Worm (Caenorhabditis elegans) whole organism, L4 larva: ENCODE measurements around the gene mut-7.

Source experiments
- F26F4.8 ChIP-seq: fragments of 200-800 bp; sonication (Bioruptor generic); conservative IDR thresholded peaks from 2 replicates; pipeline ENCODE4 v1.3.6; 2022; ENCODE audit warnings: missing genetic modification characterization, missing compliant biosample characterization
- F44E2.7 ChIP-seq: fragments of 200-800 bp; sonication (Bioruptor generic); IDR thresholded peaks from 2 replicates; pipeline ENCODE4 v2.1.2; 2022; ENCODE audit warnings: missing genetic modification characterization, missing compliant biosample characterization
- T20F7.1 ChIP-seq: fragments of 200-800 bp; sonication (Bioruptor generic); optimal IDR thresholded peaks from 2 replicates; lab custom pipeline; 2018; ENCODE audit warnings: mild to moderate bottlenecking, missing genetic modification characterization, missing compliant biosample characterization
- T26A8.4 ChIP-seq: fragments of 200-800 bp; sonication (Bioruptor generic); IDR thresholded peaks from 2 replicates; pipeline ENCODE4 v1.3.6; 2022; ENCODE audit warnings: missing genetic modification characterization, missing compliant biosample characterization
- Y5F2A.4 ChIP-seq: fragments of 200-800 bp; sonication (Bioruptor generic); optimal IDR thresholded peaks from 2 replicates; lab custom pipeline; 2018; ENCODE audit warnings: mild to moderate bottlenecking, missing genetic modification characterization, missing compliant biosample characterization
- Y75B8A.6 ChIP-seq: fragments of 200-800 bp; sonication (Bioruptor generic); IDR thresholded peaks from 2 replicates; pipeline ENCODE4 v1.3.6; 2022; ENCODE audit warnings: missing genetic modification reagents, missing genetic modification characterization, missing compliant biosample characterization
- ZK337.2 ChIP-seq: fragments of 200-800 bp; sonication (Bioruptor generic); IDR thresholded peaks from 2 replicates; pipeline ENCODE4 v1.3.6; 2022; ENCODE audit warnings: missing genetic modification reagents, missing genetic modification characterization, missing compliant biosample characterization
- ZK546.5 ChIP-seq, 2 experiments: sonication (generic microtip); optimal IDR thresholded peaks; 2 replicates each; lab custom pipeline; 2017; ENCODE audit warnings: missing biosample characterization in 2 of 2, missing genetic modification characterization in 2 of 2
- aly-2 ChIP-seq: sonication (generic microtip); optimal IDR thresholded peaks from 2 replicates; lab custom pipeline; 2018; ENCODE audit warnings: missing biosample characterization, missing genetic modification characterization
- ceh-28 ChIP-seq: fragments of 150-350 bp; optimal IDR thresholded peaks from 2 replicates; lab custom pipeline; 2014; ENCODE audit warnings: missing biosample characterization, missing genetic modification reagents, missing genetic modification characterization
- ceh-62 ChIP-seq: sonication (generic microtip); optimal IDR thresholded peaks from 2 replicates; lab custom pipeline; 2017; ENCODE audit warnings: missing biosample characterization, missing genetic modification characterization
- ces-1 ChIP-seq: fragments of 150-350 bp; sonication (generic microtip); optimal IDR thresholded peaks from 4 replicates; lab custom pipeline; 2014; ENCODE audit warnings: missing biosample characterization, missing genetic modification reagents, missing genetic modification characterization
- cey-2 ChIP-seq: sonication (generic microtip); optimal IDR thresholded peaks from 3 replicates; lab custom pipeline; 2017; ENCODE audit warnings: missing genetic modification characterization, mild to moderate bottlenecking, missing compliant biosample characterization, antibody characterized with exemption, borderline replicate concordance; ENCODE audit not compliant: insufficient read depth
- daf-12 ChIP-seq: fragments of 150-350 bp; optimal IDR thresholded peaks from 2 replicates; lab custom pipeline; 2014; ENCODE audit warnings: missing biosample characterization, missing genetic modification reagents, missing genetic modification characterization
- daf-16 ChIP-seq, 3 experiments: sonication (generic microtip); optimal IDR thresholded peaks; 2 replicates each; lab custom pipeline; 2016 to 2017; ENCODE audit warnings: missing genetic modification characterization in 3 of 3, missing genetic modification reagents in 3 of 3, mild to moderate bottlenecking in 2 of 3, missing compliant biosample characterization in 2 of 3, missing biosample characterization in 1 of 3, moderate library complexity in 1 of 3
- dmd-6 ChIP-seq: fragments of 200-800 bp; sonication (Bioruptor generic); IDR thresholded peaks from 2 replicates; pipeline ENCODE4 v1.3.6; 2022; ENCODE audit warnings: missing genetic modification reagents, missing genetic modification characterization, missing compliant biosample characterization
- dpl-1 ChIP-seq: fragments of 150-350 bp; optimal IDR thresholded peaks from 2 replicates; lab custom pipeline; 2014; ENCODE audit warnings: missing biosample characterization, missing genetic modification reagents, missing genetic modification characterization
- dve-1 ChIP-seq: sonication (generic microtip); optimal IDR thresholded peaks from 2 replicates; lab custom pipeline; 2017; ENCODE audit warnings: antibody characterized with exemption, mild to moderate bottlenecking, missing genetic modification characterization, missing compliant biosample characterization; ENCODE audit not compliant: insufficient read depth
- egl-43 ChIP-seq: fragments of 200-800 bp; sonication (Bioruptor generic); IDR thresholded peaks from 2 replicates; pipeline ENCODE4 v1.3.6; 2022; ENCODE audit warnings: missing genetic modification reagents, missing genetic modification characterization, missing compliant biosample characterization
- fos-1 ChIP-seq: fragments of 150-350 bp; optimal IDR thresholded peaks from 2 replicates; lab custom pipeline; 2014; ENCODE audit warnings: missing biosample characterization, missing genetic modification characterization
- hlh-30 ChIP-seq: sonication (generic microtip); optimal IDR thresholded peaks from 2 replicates; lab custom pipeline; 2017; ENCODE audit warnings: antibody characterized with exemption, mild to moderate bottlenecking, missing genetic modification characterization, missing compliant biosample characterization; ENCODE audit not compliant: insufficient read depth
- hmg-1.1 ChIP-seq: fragments of 200-800 bp; sonication (Bioruptor generic); IDR thresholded peaks from 2 replicates; pipeline ENCODE4 v1.3.6; 2022; ENCODE audit warnings: missing genetic modification reagents, missing genetic modification characterization, missing compliant biosample characterization
- lim-7 ChIP-seq: fragments of 200-800 bp; sonication (Bioruptor generic); IDR thresholded peaks from 2 replicates; pipeline ENCODE4 v1.3.6; 2022; ENCODE audit warnings: missing genetic modification characterization, missing compliant biosample characterization
- lin-1 ChIP-seq: fragments of 200-800 bp; sonication (Bioruptor generic); IDR thresholded peaks from 2 replicates; pipeline ENCODE4 v1.3.6; 2022; ENCODE audit warnings: missing genetic modification reagents, missing genetic modification characterization, missing compliant biosample characterization
- lin-15B ChIP-seq: fragments of 150-350 bp; sonication (generic microtip); optimal IDR thresholded peaks from 3 replicates; lab custom pipeline; 2014; ENCODE audit warnings: missing biosample characterization, missing genetic modification characterization
- lin-38 ChIP-seq: fragments of 200-800 bp; sonication (Bioruptor generic); IDR thresholded peaks from 2 replicates; pipeline ENCODE4 v1.3.6; 2022; ENCODE audit warnings: missing genetic modification reagents, missing genetic modification characterization, missing compliant biosample characterization
- lsy-2 ChIP-seq, 2 experiments: fragments of 150-350 bp in 1 of 2; sonication (generic microtip) in 1 of 2; optimal IDR thresholded peaks; 2 replicates each; lab custom pipeline; 2014 to 2017; ENCODE audit warnings: missing biosample characterization in 2 of 2, missing genetic modification characterization in 2 of 2
- madf-5 ChIP-seq, 2 experiments: fragments of 200-800 bp; sonication (Bioruptor generic); IDR thresholded peaks; 2 replicates each; pipeline ENCODE4 v1.3.6; 2022; ENCODE audit warnings: missing compliant biosample characterization in 2 of 2, missing genetic modification characterization in 2 of 2
- mdl-1 ChIP-seq, 2 experiments: fragments of 150-350 bp in 1 of 2; sonication (generic microtip) in 1 of 2; optimal IDR thresholded peaks; 2 replicates each; lab custom pipeline; 2014 to 2017; ENCODE audit warnings: missing biosample characterization in 2 of 2, missing genetic modification characterization in 2 of 2
- mdt-29 ChIP-seq: fragments of 200-800 bp; sonication (Bioruptor generic); IDR thresholded peaks from 2 replicates; pipeline ENCODE4 v1.3.6; 2022; ENCODE audit warnings: missing genetic modification reagents, missing genetic modification characterization, missing compliant biosample characterization
- mxl-2 ChIP-seq: fragments of 200-800 bp; sonication (Bioruptor generic); conservative IDR thresholded peaks from 2 replicates; pipeline ENCODE4 v1.3.6; 2022; ENCODE audit warnings: missing genetic modification reagents, missing genetic modification characterization, missing compliant biosample characterization
- nhr-10 ChIP-seq: fragments of 150-350 bp; optimal IDR thresholded peaks from 2 replicates; lab custom pipeline; 2014; ENCODE audit warnings: missing biosample characterization, missing genetic modification characterization
- nhr-102 ChIP-seq: sonication (generic microtip); optimal IDR thresholded peaks from 2 replicates; lab custom pipeline; 2016; ENCODE audit warnings: mild to moderate bottlenecking, missing genetic modification characterization, moderate library complexity, missing compliant biosample characterization
- nhr-11 ChIP-seq: fragments of 150-350 bp; optimal IDR thresholded peaks from 2 replicates; lab custom pipeline; 2014; ENCODE audit warnings: missing biosample characterization, missing genetic modification characterization
- nhr-111 ChIP-seq: fragments of 200-800 bp; sonication (Bioruptor generic); optimal IDR thresholded peaks from 2 replicates; lab custom pipeline; 2018; ENCODE audit warnings: mild to moderate bottlenecking, missing genetic modification characterization, missing compliant biosample characterization
- nhr-25 ChIP-seq: sonication (generic microtip); optimal IDR thresholded peaks from 2 replicates; lab custom pipeline; 2017; ENCODE audit warnings: missing genetic modification characterization, mild to moderate bottlenecking, missing compliant biosample characterization, antibody characterized with exemption, moderate library complexity, borderline replicate concordance; ENCODE audit not compliant: insufficient read depth
- nhr-28 ChIP-seq: fragments of 150-350 bp; optimal IDR thresholded peaks from 2 replicates; lab custom pipeline; 2014; ENCODE audit warnings: missing biosample characterization, missing genetic modification characterization
- nhr-6 ChIP-seq: fragments of 150-350 bp; optimal IDR thresholded peaks from 2 replicates; lab custom pipeline; 2014; ENCODE audit warnings: missing biosample characterization, missing genetic modification characterization
- nhr-77 ChIP-seq: fragments of 150-350 bp; optimal IDR thresholded peaks from 2 replicates; lab custom pipeline; 2014; ENCODE audit warnings: missing biosample characterization, missing genetic modification characterization
- pqm-1 ChIP-seq: sonication (generic microtip); optimal IDR thresholded peaks from 2 replicates; lab custom pipeline; 2017; ENCODE audit warnings: missing biosample characterization, missing genetic modification characterization
- saeg-2 ChIP-seq: fragments of 200-800 bp; sonication (Bioruptor generic); IDR thresholded peaks from 2 replicates; pipeline ENCODE4 v1.3.6; 2022; ENCODE audit warnings: missing genetic modification reagents, missing genetic modification characterization, missing compliant biosample characterization
- sdz-12 ChIP-seq: fragments of 200-800 bp; sonication (Bioruptor generic); optimal IDR thresholded peaks from 2 replicates; lab custom pipeline; 2018; ENCODE audit warnings: mild to moderate bottlenecking, missing genetic modification characterization, missing compliant biosample characterization
- set-16 ChIP-seq: fragments of 200-800 bp; sonication (Bioruptor generic); IDR thresholded peaks from 2 replicates; pipeline ENCODE4 v1.3.6; 2022; ENCODE audit warnings: missing genetic modification reagents, missing genetic modification characterization, missing compliant biosample characterization
- tra-1 ChIP-seq: fragments of 200-800 bp; sonication (Bioruptor generic); IDR thresholded peaks from 2 replicates; pipeline ENCODE4 v1.3.6; 2022; ENCODE audit warnings: missing genetic modification reagents, missing genetic modification characterization, missing compliant biosample characterization
- unc-130 ChIP-seq: sonication (generic microtip); optimal IDR thresholded peaks from 2 replicates; lab custom pipeline; 2016; ENCODE audit warnings: missing genetic modification reagents, missing genetic modification characterization, missing compliant biosample characterization
- unc-39 ChIP-seq: sonication (generic microtip); optimal IDR thresholded peaks from 2 replicates; lab custom pipeline; 2017; ENCODE audit warnings: missing biosample characterization, missing genetic modification characterization
- zag-1 ChIP-seq: fragments of 150-350 bp; optimal IDR thresholded peaks from 2 replicates; lab custom pipeline; 2014; ENCODE audit warnings: missing biosample characterization, missing genetic modification characterization
- zip-2 ChIP-seq: fragments of 150-350 bp; optimal IDR thresholded peaks from 2 replicates; lab custom pipeline; 2014; ENCODE audit warnings: missing biosample characterization, missing genetic modification characterization

mut-7 gene

ce11 chrIII:9538655-9539155 lies 3.5 kb downstream of the mut-7 start, which contains the start of gene ZK1098.3:
TSS of gene ZK1098.3 (minus strand) at chrIII:9538705.
- TF ChIP-seq Y75B8A.6 (GFP tag; lab: Robert Waterston, UW) (no peak), F26F4.8 (GFP tag; lab: Robert Waterston, UW) (no peak), mxl-2 (GFP tag; lab: Robert Waterston, UW) (no peak), zag-1 (no peak), nhr-28 (peak; percentile 2), ces-1 (GFP tag; lab: Kevin White, UChicago) (no peak), daf-16 (GFP tag; optimal IDR thresholded peaks at IDR 0.05; lab: Kevin White, UChicago) (no peak), daf-16 (tag; optimal IDR thresholded peaks at IDR 0.05; lab: Kevin White, UChicago) (peak; percentile 48), nhr-25 (tag; lab: Kevin White, UChicago) (no peak), unc-39 (no peak), T20F7.1 (no peak), cey-2 (tag; lab: Kevin White, UChicago) (no peak), Y5F2A.4 (GFP tag; lab: Kevin White, UChicago) (no peak), lin-15B (tag; lab: Kevin White, UChicago) (no peak), nhr-111 (no peak), mdt-29 (GFP tag; lab: Robert Waterston, UW) (no peak), T26A8.4 (GFP tag; lab: Robert Waterston, UW) (no peak), egl-43 (GFP tag; lab: Robert Waterston, UW) (no peak), ZK337.2 (GFP tag; lab: Robert Waterston, UW) (no peak), aly-2 (tag; lab: Kevin White, UChicago) (no peak), lsy-2 (tag; optimal IDR thresholded peaks at IDR 0.05; lab: Kevin White, UChicago) (peak in 1 of 2 experiments; percentile 38), hmg-1.1 (GFP tag; lab: Robert Waterston, UW) (no peak), pqm-1 (tag; lab: Kevin White, UChicago) (no peak), ceh-28 (tag; lab: Kevin White, UChicago) (peak; percentile 47), dmd-6 (GFP tag; lab: Robert Waterston, UW) (no peak), sdz-12 (GFP tag; lab: Kevin White, UChicago) (no peak), nhr-77 (no peak), F44E2.7 (no peak), unc-130 (GFP tag; lab: Kevin White, UChicago) (no peak)

DNA sequence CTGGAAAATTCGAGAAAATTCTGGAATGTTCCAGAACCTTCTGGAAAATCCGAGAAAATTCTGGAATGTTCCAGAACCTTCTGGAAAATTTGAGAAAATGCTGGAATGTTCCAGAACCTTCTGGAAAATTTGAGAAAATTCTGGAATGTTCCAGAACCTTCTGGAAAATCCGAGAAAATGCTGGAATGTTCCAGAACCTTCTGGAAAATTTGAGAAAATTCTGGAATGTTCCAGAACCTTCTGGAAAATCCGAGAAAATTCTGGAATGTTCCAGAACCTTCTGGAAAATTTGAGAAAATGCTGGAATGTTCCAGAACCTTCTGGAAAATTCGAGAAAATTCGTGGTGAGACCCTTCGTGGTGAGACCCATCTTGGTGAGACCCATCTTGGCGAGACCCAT lies 8.0 kb downstream of the mut-7 start:
- TF ChIP-seq lin-38 (GFP tag; lab: Robert Waterston, UW) = peak; percentile 29
- TF ChIP-seq, all 104 proteins: peak for 1; not testable (repeated sequence) for 103

ce11 chrIII:9528824-9529223 lies 13.4 kb downstream of the mut-7 start, which contains the start of gene ZK1098.2:
TSS of gene ZK1098.2 (plus strand) at chrIII:9529159.
- no peak for TF ChIP-seq nhr-102 (tag; lab: Kevin White, UChicago)
- peak; percentile 18 for TF ChIP-seq dve-1 (tag; lab: Kevin White, UChicago)
- peak in 1 of 2 experiments; percentile 62 for TF ChIP-seq lsy-2 (tag; optimal IDR thresholded peaks at IDR 0.05; lab: Kevin White, UChicago)
- TF ChIP-seq mdl-1 (tag; optimal IDR thresholded peaks at IDR 0.05; lab: Kevin White, UChicago) = no peak
- no peak for TF ChIP-seq lim-7 (GFP tag; lab: Robert Waterston, UW)
- TF ChIP-seq ceh-62 (tag; lab: Kevin White, UChicago) = no peak
- no peak for TF ChIP-seq zip-2 (tag; lab: Kevin White, UChicago)
- no peak for TF ChIP-seq daf-12 (tag; lab: Kevin White, UChicago)
- no peak for TF ChIP-seq Y5F2A.4 (GFP tag; lab: Kevin White, UChicago)
- TF ChIP-seq fos-1 = no peak
- no peak for TF ChIP-seq saeg-2 (GFP tag; lab: Robert Waterston, UW)
- TF ChIP-seq tra-1 (GFP tag; lab: Robert Waterston, UW) = no peak
- no peak for TF ChIP-seq ZK546.5 (tag; optimal IDR thresholded peaks at IDR 0.05; lab: Kevin White, UChicago)
- no peak for TF ChIP-seq set-16 (GFP tag; lab: Robert Waterston, UW)
- no peak for TF ChIP-seq nhr-11 (tag; lab: Kevin White, UChicago)
- TF ChIP-seq hlh-30 = peak; percentile 68
- TF ChIP-seq madf-5 (GFP tag; IDR thresholded peaks at IDR 0.05; lab: Robert Waterston, UW) = no peak
- no peak for TF ChIP-seq lin-1
- TF ChIP-seq nhr-10 (tag; lab: Kevin White, UChicago) = no peak
- TF ChIP-seq dpl-1 (GFP tag; lab: Kevin White, UChicago) = peak; percentile 37
- TF ChIP-seq nhr-6 (tag; lab: Kevin White, UChicago) = no peak
- TF ChIP-seq Y75B8A.6 (GFP tag; lab: Robert Waterston, UW) = no peak
- TF ChIP-seq unc-130 (GFP tag; lab: Kevin White, UChicago) = no peak
- no peak for TF ChIP-seq nhr-77
